Fruit fly (Drosophila melanogaster) whole organism, pupa: Measurements from ENCODE around the gene robo2.

ENCODE experiments used
- CG10348 ChIP-seq: fragments of 200-800 bp; sonication (Bioruptor generic); IDR thresholded peaks from 2 replicates; pipeline ENCODE4 v1.3.6; 2022; ENCODE audit warnings: missing biosample characterization, missing genetic modification characterization
- CG12605 ChIP-seq: fragments of 200-800 bp; sonication (Bioruptor generic); IDR thresholded peaks from 2 replicates; pipeline ENCODE4 v1.3.6; 2022; ENCODE audit warnings: missing biosample characterization, missing genetic modification characterization
- CG13204 ChIP-seq: fragments of 200-800 bp; sonication (Bioruptor generic); optimal IDR thresholded peaks from 2 replicates; lab custom pipeline; 2018; ENCODE audit warnings: missing biosample characterization, mild to moderate bottlenecking, missing genetic modification characterization, moderate library complexity
- CG14655 ChIP-seq: fragments of 200-800 bp; sonication (Bioruptor generic); optimal IDR thresholded peaks from 3 replicates; lab custom pipeline; 2017; ENCODE audit warnings: mild to moderate bottlenecking, missing biosample characterization, missing genetic modification reagents, missing genetic modification characterization
- CG15710 ChIP-seq: fragments of 200-800 bp; sonication (Bioruptor generic); optimal IDR thresholded peaks from 2 replicates; lab custom pipeline; 2018; ENCODE audit warnings: missing biosample characterization, mild to moderate bottlenecking, missing genetic modification characterization, moderate library complexity
- CG17806 ChIP-seq: fragments of 200-800 bp; sonication (Bioruptor generic); optimal IDR thresholded peaks from 2 replicates; lab custom pipeline; 2018; ENCODE audit warnings: missing biosample characterization, mild to moderate bottlenecking, missing genetic modification characterization, moderate library complexity
- CG32121 ChIP-seq: fragments of 200-800 bp; sonication (Bioruptor generic); IDR thresholded peaks from 2 replicates; pipeline ENCODE4 v1.3.6; 2022; ENCODE audit warnings: missing biosample characterization, missing genetic modification characterization
- CG34367 ChIP-seq: fragments of 200-800 bp; sonication (Bioruptor generic); optimal IDR thresholded peaks from 2 replicates; lab custom pipeline; 2018; ENCODE audit warnings: missing biosample characterization, mild to moderate bottlenecking, missing genetic modification characterization
- CG4496 ChIP-seq: fragments of 200-800 bp; sonication (Bioruptor generic); IDR thresholded peaks from 3 replicates; pipeline ENCODE4 v1.3.6; 2022; ENCODE audit warnings: missing biosample characterization, missing genetic modification characterization
- CG8159 ChIP-seq: fragments of 200-800 bp; sonication (Bioruptor generic); optimal IDR thresholded peaks from 3 replicates; lab custom pipeline; 2018; ENCODE audit warnings: missing biosample characterization, mild to moderate bottlenecking, missing genetic modification characterization, moderate library complexity
- CG8301 ChIP-seq: fragments of 200-800 bp; sonication (Bioruptor generic); optimal IDR thresholded peaks from 2 replicates; lab custom pipeline; 2018; ENCODE audit warnings: missing biosample characterization, mild to moderate bottlenecking, missing genetic modification characterization
- CG9948 ChIP-seq: fragments of 200-800 bp; sonication (Bioruptor generic); optimal IDR thresholded peaks from 2 replicates; lab custom pipeline; 2018; ENCODE audit warnings: missing biosample characterization, mild to moderate bottlenecking, missing genetic modification characterization, moderate library complexity
- D1 ChIP-seq: fragments of 200-800 bp; sonication (Bioruptor generic); optimal IDR thresholded peaks from 2 replicates; lab custom pipeline; 2018; ENCODE audit warnings: missing biosample characterization, mild to moderate bottlenecking, missing genetic modification characterization, moderate library complexity
- EcR ChIP-seq: fragments of 200-800 bp; sonication (Bioruptor generic); optimal IDR thresholded peaks from 3 replicates; lab custom pipeline; 2019; ENCODE audit warnings: missing biosample characterization, missing genetic modification characterization, mild to moderate bottlenecking, moderate library complexity, missing genetic modification reagents
- Ets98B ChIP-seq: fragments of 200-800 bp; sonication (Bioruptor generic); IDR thresholded peaks from 2 replicates; pipeline ENCODE4 v1.3.6; 2022; ENCODE audit warnings: missing biosample characterization, missing genetic modification characterization
- Pif1A ChIP-seq: fragments of 200-800 bp; sonication (Bioruptor generic); optimal IDR thresholded peaks from 3 replicates; lab custom pipeline; 2016; ENCODE audit warnings: missing biosample characterization, missing genetic modification characterization
- Pif1B ChIP-seq: fragments of 200-800 bp; sonication (Bioruptor generic); optimal IDR thresholded peaks from 3 replicates; lab custom pipeline; 2016; ENCODE audit warnings: missing biosample characterization, missing genetic modification characterization
- Snoo ChIP-seq: fragments of 200-800 bp; sonication (Bioruptor generic); optimal IDR thresholded peaks from 3 replicates; lab custom pipeline; 2017; ENCODE audit warnings: missing biosample characterization, mild to moderate bottlenecking, missing genetic modification characterization, inconsistent platforms
- fd96Ca ChIP-seq: fragments of 200-800 bp; sonication (Bioruptor generic); IDR thresholded peaks from 3 replicates; pipeline ENCODE4 v1.3.6; 2022; ENCODE audit warnings: missing biosample characterization, missing genetic modification characterization
- gl ChIP-seq: fragments of 200-800 bp; sonication (Bioruptor generic); optimal IDR thresholded peaks from 2 replicates; lab custom pipeline; 2018; ENCODE audit warnings: missing biosample characterization, mild to moderate bottlenecking, missing genetic modification characterization
- rn ChIP-seq: fragments of 200-800 bp; sonication (Bioruptor generic); IDR thresholded peaks from 2 replicates; pipeline ENCODE4 v1.3.6; 2022; ENCODE audit warnings: missing biosample characterization, missing genetic modification characterization

The robo2 gene

DNA sequence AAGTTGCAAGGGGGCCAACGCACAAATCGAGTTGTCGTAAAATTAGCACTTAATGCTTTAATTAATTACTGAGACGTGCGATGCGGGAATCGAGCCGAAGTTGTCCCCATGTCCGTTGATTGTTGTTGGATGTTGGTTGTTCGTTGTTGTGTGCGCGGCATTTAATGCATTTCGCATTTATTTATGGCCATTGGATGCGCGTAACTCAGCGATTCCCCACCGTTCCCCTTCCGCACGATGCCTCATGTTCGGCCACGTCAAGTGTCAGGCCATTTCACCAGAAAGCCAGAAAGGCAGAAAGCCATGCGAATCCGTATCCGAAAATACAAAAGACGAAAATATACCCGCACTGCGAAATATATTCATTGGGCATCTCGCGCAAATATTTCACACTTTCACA is 11.2 kb upstream of the robo2 start:
- no peak for TF ChIP-seq CG14655
- TF ChIP-seq CG32121 (GFP tag; lab: Robert Waterston, UW): peak; percentile 50
- TF ChIP-seq gl (tag; lab: Kevin White, UChicago): no peak
- no peak for TF ChIP-seq CG15710 (tag; lab: Kevin White, UChicago)

DNA sequence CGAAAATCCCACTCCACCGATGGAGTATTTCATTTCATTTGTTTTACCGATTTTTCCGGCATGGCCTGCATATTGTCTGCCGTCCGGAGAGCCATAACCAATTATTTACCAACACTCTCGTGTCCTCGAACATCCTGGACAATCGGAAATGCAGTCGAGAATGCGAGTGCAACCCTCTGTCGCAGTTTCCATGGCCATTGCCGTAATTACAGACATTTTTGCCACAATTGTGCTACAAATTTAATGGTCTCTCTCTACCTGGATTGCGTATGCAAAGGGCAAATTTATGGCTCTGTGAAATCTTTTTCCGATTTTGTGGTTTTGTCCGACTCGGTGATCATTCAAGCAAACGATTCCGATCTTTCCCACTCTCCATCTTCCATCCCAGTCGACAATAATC is 9.3 kb upstream of the robo2 start:
- TF ChIP-seq CG15710 (tag; lab: Kevin White, UChicago) (no peak), fd96Ca (GFP tag; lab: Robert Waterston, UW) (no peak), gl (tag; lab: Kevin White, UChicago) (no peak)

DNA sequence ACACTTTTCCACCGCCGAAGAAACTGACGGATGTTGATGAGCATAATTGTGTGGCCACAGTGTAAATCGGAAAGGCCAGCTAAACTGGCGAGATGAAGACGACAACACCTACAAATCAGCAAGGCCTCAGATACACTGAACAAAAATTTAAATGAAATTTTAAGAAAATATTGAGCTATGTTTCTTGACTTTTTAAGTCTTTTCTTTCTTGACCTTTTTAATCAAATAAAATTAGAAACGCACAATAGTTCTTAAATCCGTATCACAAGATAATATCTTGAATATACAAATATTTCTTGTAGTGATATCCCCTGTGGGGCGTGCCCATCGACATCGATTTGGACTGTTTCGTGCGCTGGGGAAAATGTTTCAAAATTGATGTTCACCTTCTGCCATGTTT is 8.0 kb upstream of the robo2 start, which contains the start of gene CG43401:
Gene CG43401 (plus strand): TSS at position 185 of the 400 bp plus-strand sequence.
- TF ChIP-seq CG4496 (GFP tag; lab: Robert Waterston, UW) (0 out of 3 replicates have a peak, but pooled peaks have one; percentile 22), CG9948 (tag; lab: Kevin White, UChicago) (no peak), fd96Ca (GFP tag; lab: Robert Waterston, UW) (no peak), D1 (tag; lab: Kevin White, UChicago) (no peak), CG17806 (tag; lab: Kevin White, UChicago) (peak; percentile 45), gl (tag; lab: Kevin White, UChicago) (no peak), Pif1A (GFP tag; lab: Kevin White, UChicago) (no peak), CG8159 (tag; lab: Kevin White, UChicago) (peak; percentile 40), CG15710 (tag; lab: Kevin White, UChicago) (peak; percentile 6), CG13204 (GFP tag; lab: Kevin White, UChicago) (no peak), CG12605 (GFP tag; lab: Robert Waterston, UW) (no peak), CG14655 (no peak), CG34367 (tag; lab: Kevin White, UChicago) (no peak), CG8301 (no peak), Ets98B (no peak), CG32121 (GFP tag; lab: Robert Waterston, UW) (no peak), Snoo (tag; lab: Kevin White, UChicago) (no peak), Pif1B (GFP tag; lab: Kevin White, UChicago) (no peak), EcR (GFP tag; lab: Kevin White, UChicago) (no peak), CG10348 (GFP tag; lab: Robert Waterston, UW) (no peak), rn (GFP tag; lab: Robert Waterston, UW) (no peak)

DNA sequence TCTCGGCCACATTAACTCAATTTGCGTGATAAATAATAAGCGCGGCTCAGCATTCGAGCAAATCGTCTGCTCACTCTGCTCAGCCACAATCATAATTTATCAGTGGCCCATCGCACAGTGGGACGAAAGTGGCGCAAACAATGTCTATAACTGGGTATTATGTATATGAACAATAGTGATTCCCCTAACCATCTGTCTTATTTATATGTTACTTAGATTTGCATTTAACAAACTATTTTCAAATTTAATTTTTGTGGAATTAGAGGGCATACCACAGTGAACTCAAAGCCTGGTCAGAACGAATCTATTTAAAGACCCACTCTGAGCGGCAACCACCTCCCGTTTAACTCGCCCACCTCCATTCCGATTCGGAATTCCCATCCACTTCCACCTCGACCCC is 7.5 kb upstream of the robo2 start:
- TF ChIP-seq CG14655 (peak; percentile 16), CG8159 (tag; lab: Kevin White, UChicago) (peak; percentile 66), Pif1A (GFP tag; lab: Kevin White, UChicago) (no peak), Ets98B (no peak), Snoo (tag; lab: Kevin White, UChicago) (peak; percentile 18), CG17806 (tag; lab: Kevin White, UChicago) (peak; percentile 68), Pif1B (GFP tag; lab: Kevin White, UChicago) (peak; percentile 8), CG34367 (tag; lab: Kevin White, UChicago) (peak; percentile 69), CG13204 (GFP tag; lab: Kevin White, UChicago) (no peak), D1 (tag; lab: Kevin White, UChicago) (no peak), CG12605 (GFP tag; lab: Robert Waterston, UW) (0 out of 2 replicates have a peak, but pooled peaks have one; percentile 17), CG4496 (GFP tag; lab: Robert Waterston, UW) (peak; percentile 37; the same call in 1 of the 3 replicates), CG15710 (tag; lab: Kevin White, UChicago) (peak; percentile 78), CG9948 (tag; lab: Kevin White, UChicago) (peak; percentile 77), gl (tag; lab: Kevin White, UChicago) (peak; percentile 22), CG8301 (peak; percentile 13), fd96Ca (GFP tag; lab: Robert Waterston, UW) (0 out of 3 replicates have a peak, but pooled peaks have one; percentile 42)

DNA sequence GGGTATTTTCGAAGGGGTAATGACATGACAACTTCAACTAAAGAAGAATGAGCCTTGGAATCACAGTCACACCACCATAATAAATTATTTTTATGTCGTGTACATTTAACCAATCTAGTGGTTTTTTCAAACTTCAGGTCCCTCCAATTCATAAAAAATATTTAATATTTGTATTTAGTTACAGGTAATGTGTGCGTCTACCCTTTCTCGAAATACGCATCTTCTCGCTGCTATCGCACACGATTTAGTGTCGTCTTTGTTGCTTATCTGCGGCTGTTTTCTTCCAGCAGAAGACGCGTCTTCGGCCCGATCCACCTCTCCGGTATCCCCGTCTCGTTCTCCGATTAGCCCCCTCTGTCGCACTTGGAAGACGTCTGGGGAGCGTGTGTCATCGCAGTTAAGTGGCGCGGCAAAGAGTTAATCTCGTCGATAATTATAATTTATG is 6.6 kb upstream of the robo2 start:
- TF ChIP-seq CG15710 (tag; lab: Kevin White, UChicago) (peak; percentile 90), CG9948 (tag; lab: Kevin White, UChicago) (peak; percentile 86), Pif1B (GFP tag; lab: Kevin White, UChicago) (peak; percentile 89), CG32121 (GFP tag; lab: Robert Waterston, UW) (peak; percentile 35; the same call in 1 of the 2 replicates), CG4496 (GFP tag; lab: Robert Waterston, UW) (peak; percentile 64; the same call in 2 of the 3 replicates), CG14655 (peak; percentile 79), CG17806 (tag; lab: Kevin White, UChicago) (peak; percentile 88), CG10348 (GFP tag; lab: Robert Waterston, UW) (no peak), gl (tag; lab: Kevin White, UChicago) (peak; percentile 79), CG8301 (peak; percentile 63), Ets98B (peak; percentile 23; the same call in 1 of the 2 replicates), fd96Ca (GFP tag; lab: Robert Waterston, UW) (peak; percentile 46; the same call in 1 of the 3 replicates), Pif1A (GFP tag; lab: Kevin White, UChicago) (peak; percentile 88), CG34367 (tag; lab: Kevin White, UChicago) (peak; percentile 86), EcR (GFP tag; lab: Kevin White, UChicago) (peak; percentile 76), CG8159 (tag; lab: Kevin White, UChicago) (peak; percentile 92), rn (GFP tag; lab: Robert Waterston, UW) (peak; percentile 43; the same call in 1 of the 2 replicates), D1 (tag; lab: Kevin White, UChicago) (peak; percentile 75), CG12605 (GFP tag; lab: Robert Waterston, UW) (peak; percentile 50; the same call in 1 of the 2 replicates), CG13204 (GFP tag; lab: Kevin White, UChicago) (peak; percentile 67), Snoo (tag; lab: Kevin White, UChicago) (peak; percentile 90)
